Worm (Caenorhabditis elegans) whole organism, late embryonic: Measurements from ENCODE around the gene F26F2.10.
"Not testable (repeated sequence)": the region's sequence is repeated elsewhere in the genome, so short reads cannot be mapped to it uniquely, and the experiment has no call there.

ENCODE experiments used
- Y22D7AL.16 ChIP-seq: sonication (generic microtip); optimal IDR thresholded peaks from 2 replicates; lab custom pipeline; 2016; ENCODE audit warnings: missing genetic modification characterization, missing compliant biosample characterization
- ceh-19 ChIP-seq: fragments of 200-800 bp; sonication (Bioruptor generic); optimal IDR thresholded peaks from 2 replicates; lab custom pipeline; 2018; ENCODE audit warnings: mild to moderate bottlenecking, missing genetic modification characterization, missing compliant biosample characterization
- ceh-2 ChIP-seq: sonication (generic microtip); optimal IDR thresholded peaks from 2 replicates; lab custom pipeline; 2016; ENCODE audit warnings: missing genotype, missing genetic modification characterization, missing compliant biosample characterization
- ceh-45 ChIP-seq: fragments of 200-800 bp; sonication (Bioruptor generic); IDR thresholded peaks from 2 replicates; pipeline ENCODE4 v1.3.6; 2022; ENCODE audit warnings: missing genetic modification reagents, missing genetic modification characterization, missing compliant biosample characterization
- elt-2 ChIP-seq: sonication (generic microtip); optimal IDR thresholded peaks from 2 replicates; lab custom pipeline; 2016; ENCODE audit warnings: missing genetic modification reagents, missing genetic modification characterization, missing compliant biosample characterization
- eyg-1 ChIP-seq: sonication (generic microtip); optimal IDR thresholded peaks from 2 replicates; lab custom pipeline; 2016; ENCODE audit warnings: missing genotype, missing genetic modification characterization, missing compliant biosample characterization
- nfya-1 ChIP-seq: sonication (generic microtip); optimal IDR thresholded peaks from 2 replicates; lab custom pipeline; 2017; ENCODE audit warnings: missing genetic modification characterization, mild to moderate bottlenecking, missing compliant biosample characterization, antibody characterized with exemption, moderate library complexity
- nhr-11 ChIP-seq: fragments of 150-350 bp; optimal IDR thresholded peaks from 2 replicates; lab custom pipeline; 2014; ENCODE audit warnings: missing biosample characterization, missing genetic modification characterization
- pha-4 ChIP-seq: fragments of 150-350 bp; optimal IDR thresholded peaks from 2 replicates; lab custom pipeline; 2018; ENCODE audit warnings: missing biosample characterization, missing genetic modification reagents, missing genetic modification characterization

DNA sequence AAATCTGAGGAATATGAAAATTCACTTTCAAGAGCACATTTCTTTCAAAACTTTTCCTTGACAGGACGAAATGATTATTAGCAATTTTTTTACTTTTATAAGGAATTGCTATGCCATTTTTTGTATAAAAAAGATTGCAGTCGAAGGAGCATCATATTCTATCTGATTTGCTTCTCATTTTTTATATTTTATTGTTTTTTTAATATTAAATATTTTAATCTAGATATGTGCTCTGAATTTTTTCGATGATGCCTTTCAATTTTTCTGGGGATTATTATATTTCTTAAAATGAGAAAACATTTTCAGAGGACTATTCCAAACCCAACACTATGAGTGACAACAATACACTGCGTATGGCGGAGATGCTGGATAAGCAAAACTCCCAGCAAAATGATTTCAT is 30.6 kb downstream of the F26F2.10 start, which contains the start of gene F26F2.13:
- TF ChIP-seq pha-4 (tag; lab: Kevin White, UChicago); ceh-2 (tag; lab: Kevin White, UChicago); nfya-1; eyg-1 (tag; lab: Kevin White, UChicago); elt-2; nhr-11 (tag; lab: Kevin White, UChicago); Y22D7AL.16; ceh-45 (GFP tag; lab: Robert Waterston, UW); ceh-19 (GFP tag; lab: Kevin White, UChicago): not testable (repeated sequence)
